Fruit fly (Drosophila melanogaster) whole organism, embryonic: ENCODE measurements around the gene CG9132.

Source experiments
- Asciz ChIP-seq: fragments of 200-800 bp; sonication (Bioruptor generic); optimal IDR thresholded peaks from 2 replicates; lab custom pipeline; 2017; ENCODE audit warnings: missing biosample characterization, mild to moderate bottlenecking, missing genetic modification characterization, missing genetic modification reagents
- Blimp-1 ChIP-seq: fragments of 200-800 bp; sonication (Bioruptor generic); optimal IDR thresholded peaks from 3 replicates; lab custom pipeline; 2018; ENCODE audit warnings: missing biosample characterization, missing genetic modification characterization, mild to moderate bottlenecking, moderate library complexity, missing genetic modification reagents
- CG10147 ChIP-seq: fragments of 200-800 bp; sonication (Bioruptor generic); optimal IDR thresholded peaks from 2 replicates; lab custom pipeline; 2019; ENCODE audit warnings: missing biosample characterization, mild to moderate bottlenecking, missing genetic modification characterization, moderate library complexity
- CG1233 ChIP-seq: fragments of 200-800 bp; sonication (Bioruptor generic); optimal IDR thresholded peaks from 4 replicates; lab custom pipeline; 2018; ENCODE audit warnings: missing biosample characterization, mild to moderate bottlenecking, missing genetic modification characterization
- CG12391 ChIP-seq: fragments of 200-800 bp; sonication (Bioruptor generic); optimal IDR thresholded peaks from 3 replicates; lab custom pipeline; 2018; ENCODE audit warnings: missing biosample characterization, mild to moderate bottlenecking, missing genetic modification characterization, moderate library complexity
- CG12769 ChIP-seq: fragments of 200-800 bp; sonication (Bioruptor generic); optimal IDR thresholded peaks from 2 replicates; lab custom pipeline; 2019; ENCODE audit warnings: missing biosample characterization, mild to moderate bottlenecking, missing genetic modification characterization, moderate library complexity
- CG12942 ChIP-seq: fragments of 200-800 bp; sonication (Bioruptor generic); optimal IDR thresholded peaks from 3 replicates; lab custom pipeline; 2016; ENCODE audit warnings: missing biosample characterization, missing genetic modification characterization
- CG15011 ChIP-seq: fragments of 200-800 bp; sonication (Bioruptor generic); optimal IDR thresholded peaks from 3 replicates; lab custom pipeline; 2018; ENCODE audit warnings: missing biosample characterization, mild to moderate bottlenecking, missing genetic modification characterization
- CG15696 ChIP-seq: fragments of 200-800 bp; sonication (Bioruptor generic); optimal IDR thresholded peaks from 2 replicates; lab custom pipeline; 2019; ENCODE audit warnings: missing biosample characterization, mild to moderate bottlenecking, missing genetic modification characterization, moderate library complexity
- CG16813 ChIP-seq: fragments of 200-800 bp; sonication (Bioruptor generic); IDR thresholded peaks from 3 replicates; pipeline ENCODE4 v1.3.6; 2022; ENCODE audit warnings: missing biosample characterization, missing genetic modification characterization; ENCODE audit not compliant: partially characterized antibody
- CG17385 ChIP-seq: fragments of 200-800 bp; sonication (Bioruptor generic); optimal IDR thresholded peaks from 3 replicates; lab custom pipeline; 2018; ENCODE audit warnings: missing biosample characterization, mild to moderate bottlenecking, missing genetic modification characterization
- CG17912 ChIP-seq: fragments of 200-800 bp; sonication (Bioruptor generic); optimal IDR thresholded peaks from 2 replicates; lab custom pipeline; 2018; ENCODE audit warnings: missing biosample characterization, mild to moderate bottlenecking, missing genetic modification characterization
- CG1792 ChIP-seq: fragments of 200-800 bp; sonication (Bioruptor generic); optimal IDR thresholded peaks from 2 replicates; lab custom pipeline; 2016; ENCODE audit warnings: missing biosample characterization, missing genetic modification characterization
- CG30020 ChIP-seq: fragments of 200-800 bp; optimal IDR thresholded peaks from 2 replicates; lab custom pipeline; 2019; ENCODE audit warnings: missing biosample characterization, mild to moderate bottlenecking, missing genetic modification characterization, moderate library complexity
- CG32532 ChIP-seq: fragments of 200-800 bp; sonication (Bioruptor generic); IDR thresholded peaks from 2 replicates; pipeline ENCODE4 v1.3.6; 2022; ENCODE audit warnings: missing biosample characterization, missing genetic modification characterization
- CG34376 ChIP-seq: fragments of 200-800 bp; sonication (Bioruptor generic); optimal IDR thresholded peaks from 2 replicates; lab custom pipeline; 2018; ENCODE audit warnings: missing biosample characterization, mild to moderate bottlenecking, missing genetic modification characterization
- CG42726 ChIP-seq: fragments of 200-800 bp; sonication (Bioruptor generic); IDR thresholded peaks from 2 replicates; pipeline ENCODE4 v1.3.6; 2022; ENCODE audit warnings: missing biosample characterization, missing genetic modification characterization; ENCODE audit not compliant: partially characterized antibody
- CG5180 ChIP-seq: fragments of 200-800 bp; sonication (Bioruptor generic); optimal IDR thresholded peaks from 3 replicates; lab custom pipeline; 2017; ENCODE audit warnings: missing biosample characterization, missing genetic modification characterization, mild to moderate bottlenecking, moderate library complexity, missing genetic modification reagents
- CG6689 ChIP-seq: fragments of 200-800 bp; sonication (Bioruptor generic); IDR thresholded peaks from 2 replicates; pipeline ENCODE4 v1.3.6; 2022; ENCODE audit warnings: missing biosample characterization, missing genetic modification characterization
- CG7839 ChIP-seq: fragments of 200-800 bp; sonication (Bioruptor generic); optimal IDR thresholded peaks from 3 replicates; lab custom pipeline; 2018; ENCODE audit warnings: missing biosample characterization, mild to moderate bottlenecking, missing genetic modification characterization, moderate library complexity
- CG7963 ChIP-seq: fragments of 200-800 bp; sonication (Bioruptor generic); IDR thresholded peaks from 3 replicates; pipeline ENCODE4 v1.3.6; 2022; ENCODE audit warnings: missing biosample characterization, missing genetic modification characterization; ENCODE audit not compliant: partially characterized antibody
- CG8281 ChIP-seq: fragments of 200-800 bp; sonication (Bioruptor generic); optimal IDR thresholded peaks from 2 replicates; lab custom pipeline; 2018; ENCODE audit warnings: missing biosample characterization, mild to moderate bottlenecking, missing genetic modification characterization, moderate library complexity
- CG9215 ChIP-seq: fragments of 200-800 bp; sonication (Bioruptor generic); IDR thresholded peaks from 2 replicates; pipeline ENCODE4 v1.3.6; 2022; ENCODE audit warnings: missing biosample characterization, missing genetic modification characterization
- D19A ChIP-seq: fragments of 200-800 bp; optimal IDR thresholded peaks from 3 replicates; lab custom pipeline; 2019; ENCODE audit warnings: missing biosample characterization, mild to moderate bottlenecking, missing genetic modification characterization, moderate library complexity
- Dll ChIP-seq: fragments of 200-800 bp; sonication (Bioruptor generic); IDR thresholded peaks from 4 replicates; pipeline ENCODE4 v1.3.6; 2022; ENCODE audit warnings: missing biosample characterization, missing genetic modification characterization; ENCODE audit not compliant: partially characterized antibody
- HLH3B ChIP-seq: fragments of 200-800 bp; sonication (Bioruptor generic); IDR thresholded peaks from 2 replicates; pipeline ENCODE4 v1.3.6; 2022; ENCODE audit warnings: missing biosample characterization, missing genetic modification characterization
- HLH54F ChIP-seq: fragments of 200-800 bp; sonication (Bioruptor generic); optimal IDR thresholded peaks from 3 replicates; lab custom pipeline; 2016; ENCODE audit warnings: missing biosample characterization, missing genetic modification characterization
- Lim3 ChIP-seq: fragments of 200-800 bp; sonication (Bioruptor generic); IDR thresholded peaks from 2 replicates; pipeline ENCODE4 v1.3.6; 2022; ENCODE audit warnings: missing biosample characterization, missing genetic modification characterization
- Mrtf ChIP-seq: fragments of 200-800 bp; sonication (Bioruptor generic); IDR thresholded peaks from 3 replicates; pipeline ENCODE4 v1.3.6; 2022; ENCODE audit warnings: missing biosample characterization, missing genetic modification characterization
- NC2α ChIP-seq: fragments of 200-800 bp; sonication (Bioruptor generic); optimal IDR thresholded peaks from 2 replicates; lab custom pipeline; 2016; ENCODE audit warnings: missing biosample characterization, missing genetic modification characterization
- Nf-YC ChIP-seq: fragments of 200-800 bp; optimal IDR thresholded peaks from 3 replicates; lab custom pipeline; 2019; ENCODE audit warnings: missing biosample characterization, mild to moderate bottlenecking, missing genetic modification characterization, moderate library complexity
- Oli ChIP-seq: fragments of 200-800 bp; sonication (Bioruptor generic); optimal IDR thresholded peaks from 2 replicates; lab custom pipeline; 2018; ENCODE audit warnings: missing biosample characterization, mild to moderate bottlenecking, missing genetic modification characterization, moderate library complexity
- Ravus ChIP-seq: fragments of 200-800 bp; sonication (Bioruptor generic); IDR thresholded peaks from 2 replicates; pipeline ENCODE4 v1.3.6; 2022; ENCODE audit warnings: missing biosample characterization, missing genetic modification characterization
- Side ChIP-seq: fragments of 200-800 bp; sonication (Bioruptor generic); optimal IDR thresholded peaks from 2 replicates; lab custom pipeline; 2016; ENCODE audit warnings: missing biosample characterization, missing genetic modification characterization
- Sin3A ChIP-seq: fragments of >200 bp; optimal IDR thresholded peaks from 2 replicates; lab custom pipeline; 2018
- ash1 ChIP-seq: fragments of 200-800 bp; sonication (Bioruptor generic); optimal IDR thresholded peaks from 2 replicates; lab custom pipeline; 2018; ENCODE audit warnings: missing biosample characterization, mild to moderate bottlenecking, missing genetic modification characterization
- chn ChIP-seq: fragments of 200-800 bp; sonication (Bioruptor generic); optimal IDR thresholded peaks from 2 replicates; lab custom pipeline; 2016; ENCODE audit warnings: missing biosample characterization, missing genetic modification characterization
- ci ChIP-seq: fragments of 200-800 bp; sonication (Bioruptor generic); IDR thresholded peaks from 3 replicates; pipeline ENCODE4 v1.3.6; 2022; ENCODE audit warnings: missing biosample characterization, missing genetic modification characterization
- danr ChIP-seq: fragments of 200-800 bp; sonication (Bioruptor generic); IDR thresholded peaks from 2 replicates; pipeline ENCODE4 v1.3.6; 2022; ENCODE audit warnings: missing biosample characterization, missing genetic modification characterization
- disco-r ChIP-seq: fragments of 200-800 bp; sonication (Bioruptor generic); optimal IDR thresholded peaks from 2 replicates; lab custom pipeline; 2016; ENCODE audit warnings: missing biosample characterization, missing genetic modification characterization
- fd3F ChIP-seq: fragments of 200-800 bp; sonication (Bioruptor generic); optimal IDR thresholded peaks from 2 replicates; lab custom pipeline; 2018; ENCODE audit warnings: missing biosample characterization, mild to moderate bottlenecking, missing genetic modification characterization, moderate library complexity
- jigr1 ChIP-seq: fragments of 200-800 bp; sonication (Bioruptor generic); IDR thresholded peaks from 3 replicates; pipeline ENCODE4 v1.3.6; 2022; ENCODE audit warnings: missing biosample characterization, missing genetic modification characterization
- knrl ChIP-seq: fragments of 200-800 bp; sonication (Bioruptor generic); IDR thresholded peaks from 3 replicates; pipeline ENCODE4 v1.3.6; 2022; ENCODE audit warnings: missing biosample characterization, missing genetic modification characterization; ENCODE audit not compliant: partially characterized antibody
- onecut ChIP-seq: fragments of 200-800 bp; sonication (Bioruptor generic); IDR thresholded peaks from 2 replicates; pipeline ENCODE4 v1.3.6; 2022; ENCODE audit warnings: missing biosample characterization, missing genetic modification characterization
- pzg ChIP-seq: fragments of 200-800 bp; sonication (Bioruptor generic); optimal IDR thresholded peaks from 3 replicates; lab custom pipeline; 2018; ENCODE audit warnings: missing biosample characterization, mild to moderate bottlenecking, missing genetic modification characterization, moderate library complexity
- scrt ChIP-seq: fragments of 200-800 bp; sonication (Bioruptor generic); optimal IDR thresholded peaks from 2 replicates; lab custom pipeline; 2018; ENCODE audit warnings: missing biosample characterization, mild to moderate bottlenecking, missing genetic modification characterization, moderate library complexity
- sens-2 ChIP-seq: fragments of 200-800 bp; sonication (Bioruptor generic); IDR thresholded peaks from 2 replicates; pipeline ENCODE4 v1.3.6; 2022; ENCODE audit warnings: missing biosample characterization, missing genetic modification characterization
- shn ChIP-seq: fragments of 200-800 bp; sonication (Bioruptor generic); optimal IDR thresholded peaks from 3 replicates; lab custom pipeline; 2016; ENCODE audit warnings: missing biosample characterization, missing genetic modification characterization
- sr ChIP-seq: fragments of 200-800 bp; sonication (Bioruptor generic); IDR thresholded peaks from 3 replicates; pipeline ENCODE4 v1.3.6; 2022; ENCODE audit warnings: missing biosample characterization, missing genetic modification characterization
- tup ChIP-seq: fragments of 200-800 bp; sonication (Bioruptor generic); optimal IDR thresholded peaks from 2 replicates; lab custom pipeline; 2016; ENCODE audit warnings: missing biosample characterization, mild to moderate bottlenecking, missing genetic modification characterization, moderate library complexity
- zf30C ChIP-seq: fragments of 200-800 bp; sonication (Bioruptor generic); optimal IDR thresholded peaks from 3 replicates; lab custom pipeline; 2018; ENCODE audit warnings: missing biosample characterization, mild to moderate bottlenecking, missing genetic modification characterization

Gene CG9132

DNA sequence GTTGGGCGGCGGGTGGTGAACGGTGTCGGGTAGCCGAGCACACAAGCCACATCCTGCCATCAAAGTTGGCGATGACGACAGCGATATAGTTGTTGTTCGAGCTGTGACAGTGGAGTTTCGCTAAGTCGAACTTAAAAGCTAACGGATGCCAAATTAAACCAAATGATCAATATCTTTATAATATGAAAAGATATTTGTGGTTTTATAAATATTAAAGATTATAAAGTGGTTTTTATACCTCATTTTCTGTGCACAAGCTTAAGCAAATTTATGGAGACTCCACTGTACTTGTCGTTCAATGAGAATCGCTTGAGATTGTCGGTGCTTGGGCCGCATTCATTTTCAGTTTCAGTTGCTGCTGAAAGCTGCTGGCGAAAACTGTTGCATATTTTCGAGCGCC is 21.6 kb upstream of the CG9132 start (continued):
- TF ChIP-seq Blimp-1 (GFP tag; lab: Kevin White, UChicago) (peak; percentile 63), disco-r (no peak), Nf-YC (no peak), CG30020 (tag; lab: Kevin White, UChicago) (no peak), onecut (GFP tag; lab: Robert Waterston, UW) (peak; percentile 41), pzg (GFP tag; lab: Kevin White, UChicago) (no peak), scrt (GFP tag; lab: Kevin White, UChicago) (peak; percentile 1), CG12391 (tag; lab: Kevin White, UChicago) (peak; percentile 56), CG7963 (GFP tag; lab: Robert Waterston, UW) (no peak), HLH3B (GFP tag; lab: Robert Waterston, UW) (peak; percentile 72), CG16813 (no peak), CG17385 (GFP tag; lab: Kevin White, UChicago) (peak; percentile 50), Side (GFP tag; lab: Kevin White, UChicago) (no peak), Ravus (GFP tag; lab: Robert Waterston, UW) (no peak), CG15011 (GFP tag; lab: Kevin White, UChicago) (no peak), ash1 (GFP tag; lab: Kevin White, UChicago) (no peak), NC2α (no peak), CG8281 (no peak), Sin3A (no peak), CG9215 (GFP tag; lab: Robert Waterston, UW) (peak; percentile 16; the same call in 1 of the 2 replicates), Mrtf (GFP tag; lab: Robert Waterston, UW) (0 out of 3 replicates have a peak, but pooled peaks have one; percentile 34), Lim3 (GFP tag; lab: Robert Waterston, UW) (no peak), HLH54F (no peak), D19A (tag; lab: Kevin White, UChicago) (peak; percentile 37), Oli (tag; lab: Kevin White, UChicago) (peak; percentile 52), CG6689 (GFP tag; lab: Robert Waterston, UW) (peak; percentile 68), sens-2 (GFP tag; lab: Robert Waterston, UW) (no peak), fd3F (peak; percentile 41), Dll (GFP tag; lab: Robert Waterston, UW) (no peak), CG42726 (GFP tag; lab: Robert Waterston, UW) (no peak), shn (GFP tag; lab: Kevin White, UChicago) (no peak), CG15696 (tag; lab: Kevin White, UChicago) (no peak), tup (GFP tag; lab: Kevin White, UChicago) (no peak), CG5180 (GFP tag; lab: Kevin White, UChicago) (no peak), ci (GFP tag; lab: Robert Waterston, UW) (peak; percentile 79), zf30C (GFP tag; lab: Kevin White, UChicago) (no peak), CG34376 (GFP tag; lab: Kevin White, UChicago) (no peak), CG7839 (tag; lab: Kevin White, UChicago) (peak; percentile 70), jigr1 (GFP tag; lab: Robert Waterston, UW) (no peak), CG17912 (GFP tag; lab: Kevin White, UChicago) (no peak), CG12769 (tag; lab: Kevin White, UChicago) (peak; percentile 19), CG12942 (GFP tag; lab: Kevin White, UChicago) (no peak), Asciz (GFP tag; lab: Kevin White, UChicago) (no peak), chn (no peak), danr (GFP tag; lab: Robert Waterston, UW) (no peak), CG32532 (GFP tag; lab: Robert Waterston, UW) (peak; percentile 44; the same call in 1 of the 2 replicates), CG1792 (GFP tag; lab: Kevin White, UChicago) (no peak), knrl (no peak), CG1233 (GFP tag; lab: Kevin White, UChicago) (peak; percentile 11), CG10147 (peak; percentile 29), sr (GFP tag; lab: Robert Waterston, UW) (no peak)
